Fruit fly (Drosophila melanogaster) whole organism, embryonic: ENCODE measurements around the gene AcCoAS.

Source experiments
- B-H1 ChIP-seq: fragments of 200-800 bp; sonication (Bioruptor generic); IDR thresholded peaks from 3 replicates; pipeline ENCODE4 v1.3.6; 2022; ENCODE audit warnings: missing biosample characterization, missing genetic modification characterization
- Bdp1 ChIP-seq: fragments of 200-800 bp; sonication (Bioruptor generic); optimal IDR thresholded peaks from 3 replicates; lab custom pipeline; 2016; ENCODE audit warnings: missing biosample characterization, missing genetic modification characterization
- CG11085 ChIP-seq: fragments of 200-800 bp; sonication (Bioruptor generic); IDR thresholded peaks from 2 replicates; pipeline ENCODE4 v1.3.6; 2022; ENCODE audit warnings: missing biosample characterization, missing genetic modification characterization
- CG13624 ChIP-seq: fragments of 200-800 bp; sonication (Bioruptor generic); optimal IDR thresholded peaks from 2 replicates; lab custom pipeline; 2016; ENCODE audit warnings: missing biosample characterization, missing genetic modification characterization
- CG17802 ChIP-seq: fragments of 200-800 bp; sonication (Bioruptor generic); optimal IDR thresholded peaks from 2 replicates; lab custom pipeline; 2018; ENCODE audit warnings: missing biosample characterization, mild to moderate bottlenecking, missing genetic modification characterization, moderate library complexity
- CG17829 ChIP-seq: fragments of 200-800 bp; optimal IDR thresholded peaks from 2 replicates; lab custom pipeline; 2019; ENCODE audit warnings: missing biosample characterization, mild to moderate bottlenecking, missing genetic modification characterization, moderate library complexity
- CG2116 ChIP-seq: fragments of 200-800 bp; sonication (Bioruptor generic); optimal IDR thresholded peaks from 3 replicates; lab custom pipeline; 2018; ENCODE audit warnings: missing biosample characterization, mild to moderate bottlenecking, missing genetic modification characterization
- CG4617 ChIP-seq: fragments of 200-800 bp; sonication (Bioruptor generic); optimal IDR thresholded peaks from 3 replicates; lab custom pipeline; 2016; ENCODE audit warnings: missing biosample characterization, missing genetic modification characterization, borderline replicate concordance
- CG6689 ChIP-seq: fragments of 200-800 bp; sonication (Bioruptor generic); IDR thresholded peaks from 2 replicates; pipeline ENCODE4 v1.3.6; 2022; ENCODE audit warnings: missing biosample characterization, missing genetic modification characterization
- CG7556 ChIP-seq: fragments of 200-800 bp; sonication (Bioruptor generic); optimal IDR thresholded peaks from 2 replicates; lab custom pipeline; 2017; ENCODE audit warnings: missing biosample characterization, mild to moderate bottlenecking, missing genetic modification characterization
- CG7745 ChIP-seq: fragments of 200-800 bp; sonication (Bioruptor generic); optimal IDR thresholded peaks from 2 replicates; lab custom pipeline; 2018; ENCODE audit warnings: missing biosample characterization, mild to moderate bottlenecking, missing genetic modification characterization, moderate library complexity
- CG8924 ChIP-seq: fragments of 200-800 bp; optimal IDR thresholded peaks from 3 replicates; lab custom pipeline; 2019; ENCODE audit warnings: missing biosample characterization, mild to moderate bottlenecking, missing genetic modification characterization, moderate library complexity
- CG9817 ChIP-seq: fragments of 200-800 bp; sonication (Bioruptor generic); optimal IDR thresholded peaks from 2 replicates; lab custom pipeline; 2018; ENCODE audit warnings: missing biosample characterization, mild to moderate bottlenecking, missing genetic modification characterization, moderate library complexity
- CHES-1-like ChIP-seq: fragments of 200-800 bp; sonication (Bioruptor generic); optimal IDR thresholded peaks from 2 replicates; lab custom pipeline; 2016; ENCODE audit warnings: missing biosample characterization, missing genetic modification characterization
- CoRest ChIP-seq: fragments of 200-800 bp; sonication (Bioruptor generic); optimal IDR thresholded peaks from 3 replicates; lab custom pipeline; 2018; ENCODE audit warnings: missing biosample characterization, mild to moderate bottlenecking, missing genetic modification characterization, moderate library complexity
- Dp ChIP-seq: fragments of 200-800 bp; sonication (Bioruptor generic); optimal IDR thresholded peaks from 2 replicates; lab custom pipeline; 2018; ENCODE audit warnings: missing biosample characterization, mild to moderate bottlenecking, missing genetic modification characterization, moderate library complexity
- Ets65A ChIP-seq: fragments of 200-800 bp; sonication (Bioruptor generic); peaks from one replicate; lab custom pipeline; 2016; ENCODE audit warnings: missing biosample characterization, missing genetic modification characterization
- H15 ChIP-seq: fragments of 200-800 bp; sonication (Bioruptor generic); IDR thresholded peaks from 3 replicates; pipeline ENCODE4 v1.3.6; 2022; ENCODE audit warnings: missing biosample characterization, missing genetic modification characterization
- HLHmδ ChIP-seq: fragments of 200-800 bp; sonication (Bioruptor generic); optimal IDR thresholded peaks from 2 replicates; lab custom pipeline; 2018; ENCODE audit warnings: missing biosample characterization, mild to moderate bottlenecking, missing genetic modification characterization, moderate library complexity
- Hr3 ChIP-seq: fragments of 200-800 bp; sonication (Bioruptor generic); optimal IDR thresholded peaks from 3 replicates; lab custom pipeline; 2016; ENCODE audit warnings: missing biosample characterization, missing genetic modification characterization
- Hr78 ChIP-seq, 2 experiments: fragments of 200-800 bp in 1 of 2; fragments of >200 bp in 1 of 2; sonication (Bioruptor generic) in 1 of 2; optimal IDR thresholded peaks; 2 replicates each; lab custom pipeline; 2017 to 2019; ENCODE audit warnings: missing biosample characterization in 2 of 2, missing genetic modification characterization in 2 of 2, mild to moderate bottlenecking in 1 of 2, moderate library complexity in 1 of 2
- Mad ChIP-seq: fragments of 200-800 bp; sonication (Bioruptor generic); optimal IDR thresholded peaks from 2 replicates; lab custom pipeline; 2016; ENCODE audit warnings: missing biosample characterization, missing genetic modification characterization
- Med ChIP-seq: fragments of 200-800 bp; sonication (Bioruptor generic); peaks from one replicate; lab custom pipeline; 2016; ENCODE audit warnings: missing biosample characterization, missing genetic modification characterization, mild to moderate bottlenecking, inconsistent platforms, moderate library complexity
- Nf-YC ChIP-seq: fragments of 200-800 bp; optimal IDR thresholded peaks from 3 replicates; lab custom pipeline; 2019; ENCODE audit warnings: missing biosample characterization, mild to moderate bottlenecking, missing genetic modification characterization, moderate library complexity
- Rx ChIP-seq: fragments of 200-800 bp; sonication (Bioruptor generic); IDR thresholded peaks from 2 replicates; pipeline ENCODE4 v1.3.6; 2022; ENCODE audit warnings: missing biosample characterization, missing genetic modification characterization
- Sin3A ChIP-seq: fragments of >200 bp; optimal IDR thresholded peaks from 2 replicates; lab custom pipeline; 2018
- Trl ChIP-seq, 3 experiments: fragments of >200 bp in 2 of 3; fragments of 200-800 bp in 1 of 3; sonication (Bioruptor generic) in 1 of 3; optimal IDR thresholded peaks; 2 replicates in 1 of 3; 3 replicates in 2 of 3; lab custom pipeline; 2016 to 2017; ENCODE audit warnings: missing biosample characterization in 1 of 3, missing genetic modification characterization in 1 of 3
- abd-A ChIP-seq: fragments of 200-800 bp; sonication (Bioruptor generic); optimal IDR thresholded peaks from 3 replicates; lab custom pipeline; 2019; ENCODE audit warnings: missing biosample characterization, mild to moderate bottlenecking, missing genetic modification characterization, moderate library complexity
- amos ChIP-seq: fragments of 200-800 bp; sonication (Bioruptor generic); IDR thresholded peaks from 2 replicates; pipeline ENCODE4 v1.3.6; 2022; ENCODE audit warnings: missing biosample characterization, missing genetic modification characterization; ENCODE audit not compliant: partially characterized antibody
- chif ChIP-seq, 2 experiments: fragments of 200-800 bp; sonication (Bioruptor generic); optimal IDR thresholded peaks; 3 replicates each; lab custom pipeline; 2016; ENCODE audit warnings: missing biosample characterization in 2 of 2, missing genetic modification characterization in 2 of 2
- corto ChIP-seq: fragments of 200-800 bp; sonication (Bioruptor generic); optimal IDR thresholded peaks from 2 replicates; lab custom pipeline; 2016; ENCODE audit warnings: missing biosample characterization, mild to moderate bottlenecking, missing genetic modification characterization, moderate library complexity
- croc ChIP-seq: fragments of 200-800 bp; sonication (Bioruptor generic); conservative IDR thresholded peaks from 3 replicates; pipeline ENCODE4 v1.3.6; 2022; ENCODE audit warnings: missing biosample characterization, missing genetic modification characterization
- dpn ChIP-seq, 2 experiments: fragments of 200-800 bp; sonication (Bioruptor generic); optimal IDR thresholded peaks; 3 replicates each; lab custom pipeline; 2016; ENCODE audit warnings: missing biosample characterization in 2 of 2, missing genetic modification characterization in 2 of 2
- ftz-f1 ChIP-seq: fragments of 200-800 bp; sonication (Bioruptor generic); optimal IDR thresholded peaks from 2 replicates; lab custom pipeline; 2016; ENCODE audit warnings: missing biosample characterization, missing genetic modification characterization
- hbn ChIP-seq: fragments of 200-800 bp; sonication (Bioruptor generic); IDR thresholded peaks from 2 replicates; pipeline ENCODE4 v1.3.6; 2022; ENCODE audit warnings: missing biosample characterization, missing genetic modification characterization; ENCODE audit not compliant: partially characterized antibody
- inv ChIP-seq: fragments of 200-800 bp; sonication (Bioruptor generic); IDR thresholded peaks from 2 replicates; pipeline ENCODE4 v1.3.6; 2022; ENCODE audit warnings: missing biosample characterization, missing genetic modification characterization; ENCODE audit not compliant: partially characterized antibody
- mld ChIP-seq: fragments of 200-800 bp; sonication (Bioruptor generic); IDR thresholded peaks from 3 replicates; pipeline ENCODE4 v1.3.6; 2022; ENCODE audit warnings: missing biosample characterization, missing genetic modification characterization; ENCODE audit not compliant: partially characterized antibody
- nerfin-2 ChIP-seq: fragments of 200-800 bp; sonication (Bioruptor generic); IDR thresholded peaks from 2 replicates; pipeline ENCODE4 v1.3.6; 2022; ENCODE audit warnings: missing biosample characterization, missing genetic modification characterization; ENCODE audit not compliant: partially characterized antibody
- onecut ChIP-seq: fragments of 200-800 bp; sonication (Bioruptor generic); IDR thresholded peaks from 2 replicates; pipeline ENCODE4 v1.3.6; 2022; ENCODE audit warnings: missing biosample characterization, missing genetic modification characterization
- p53 ChIP-seq: fragments of 200-800 bp; sonication (Bioruptor generic); optimal IDR thresholded peaks from 2 replicates; lab custom pipeline; 2016; ENCODE audit warnings: missing biosample characterization, missing genetic modification characterization
- pb ChIP-seq: fragments of 200-800 bp; sonication (Bioruptor generic); optimal IDR thresholded peaks from 3 replicates; lab custom pipeline; 2016; ENCODE audit warnings: missing biosample characterization, missing genetic modification characterization
- pho ChIP-seq: fragments of 200-800 bp; sonication (Bioruptor generic); optimal IDR thresholded peaks from 2 replicates; lab custom pipeline; 2016; ENCODE audit warnings: missing biosample characterization, missing genetic modification characterization
- pros ChIP-seq: fragments of 200-800 bp; sonication (Bioruptor generic); optimal IDR thresholded peaks from 3 replicates; lab custom pipeline; 2019; ENCODE audit warnings: missing biosample characterization, mild to moderate bottlenecking, missing genetic modification characterization, moderate library complexity
- so ChIP-seq: fragments of 200-800 bp; sonication (Bioruptor generic); IDR thresholded peaks from 3 replicates; pipeline ENCODE4 v1.3.6; 2022; ENCODE audit warnings: missing biosample characterization, missing genetic modification characterization
- trem ChIP-seq: fragments of 200-800 bp; optimal IDR thresholded peaks from 3 replicates; lab custom pipeline; 2019; ENCODE audit warnings: missing biosample characterization, mild to moderate bottlenecking, missing genetic modification characterization, moderate library complexity
- wek ChIP-seq: fragments of 200-800 bp; sonication (Bioruptor generic); optimal IDR thresholded peaks from 3 replicates; lab custom pipeline; 2018; ENCODE audit warnings: missing biosample characterization, mild to moderate bottlenecking, missing genetic modification characterization, moderate library complexity
- z ChIP-seq: fragments of 200-800 bp; sonication (Bioruptor generic); IDR thresholded peaks from 3 replicates; pipeline ENCODE4 v1.3.6; 2022; ENCODE audit warnings: missing biosample characterization, missing genetic modification characterization
- zfh2 ChIP-seq: fragments of 200-800 bp; sonication (Bioruptor generic); optimal IDR thresholded peaks from 2 replicates; lab custom pipeline; 2016; ENCODE audit warnings: missing biosample characterization, missing genetic modification characterization

AcCoAS gene

dm6 chr3L:21317416-21318259, 37.6 kb upstream of the AcCoAS start, which contains the start of gene Pc (continued):
- TF ChIP-seq wek: no peak
- peak; percentile 60 for TF ChIP-seq pros (GFP tag; lab: Kevin White, UChicago)
- TF ChIP-seq CG13624 (GFP tag; lab: Kevin White, UChicago): peak; percentile 63
- no peak for TF ChIP-seq HLHmδ (GFP tag; lab: Kevin White, UChicago)
- TF ChIP-seq H15: no peak
- TF ChIP-seq CG7556: no peak
- no peak for TF ChIP-seq Hr3 (GFP tag; lab: Kevin White, UChicago)
- peak; percentile 15 for TF ChIP-seq abd-A (tag; lab: Kevin White, UChicago)
- no peak for TF ChIP-seq Bdp1 (GFP tag; lab: Kevin White, UChicago)
- peak; percentile 66 for TF ChIP-seq Dp
- TF ChIP-seq p53 (GFP tag; lab: Kevin White, UChicago): peak; percentile 59
- TF ChIP-seq dpn (GFP tag; optimal IDR thresholded peaks at IDR 0.05; lab: Kevin White, UChicago): peak; percentile 11 to 16
- no peak for TF ChIP-seq CG7745
- TF ChIP-seq chif (GFP tag; optimal IDR thresholded peaks at IDR 0.05; lab: Kevin White, UChicago): peak in 1 of 2 experiments; percentile 37
- TF ChIP-seq CG2116 (GFP tag; lab: Kevin White, UChicago): peak; percentile 90
- TF ChIP-seq Rx: no peak
- TF ChIP-seq pb (GFP tag; lab: Kevin White, UChicago): no peak
- TF ChIP-seq CHES-1-like (GFP tag; lab: Kevin White, UChicago): peak; percentile 66
- TF ChIP-seq Trl (optimal IDR thresholded peaks at IDR 0.05; lab: Kevin White, UChicago): no peak
- TF ChIP-seq Trl (GFP tag; optimal IDR thresholded peaks at IDR 0.05; lab: Kevin White, UChicago): peak; percentile 13
- TF ChIP-seq CG8924 (tag; lab: Kevin White, UChicago): peak; percentile 18
- peak; percentile 25 for TF ChIP-seq ftz-f1
- TF ChIP-seq mld (GFP tag; lab: Robert Waterston, UW): peak; percentile 65; the same call in 1 of the 3 replicates
- peak; percentile 48 for TF ChIP-seq CG17829 (tag; lab: Kevin White, UChicago)
- peak; percentile 65 for TF ChIP-seq Sin3A (lab: Kevin White, UChicago)
- TF ChIP-seq Hr78 (GFP tag; optimal IDR thresholded peaks at IDR 0.05; lab: Kevin White, UChicago): no peak
- peak; percentile 23 for TF ChIP-seq CG9817
- TF ChIP-seq Ets65A (GFP tag; lab: Kevin White, UChicago): peak; percentile 4
- TF ChIP-seq B-H1 (GFP tag; lab: Robert Waterston, UW): no peak
- peak; percentile 73 for TF ChIP-seq trem (tag; lab: Kevin White, UChicago)
- peak; percentile 92 for TF ChIP-seq amos (GFP tag; lab: Robert Waterston, UW)
- TF ChIP-seq Med (GFP tag; lab: Kevin White, UChicago): peak; percentile 88
- TF ChIP-seq z: no peak
- TF ChIP-seq CG6689 (GFP tag; lab: Robert Waterston, UW): no peak
- peak; percentile 83 for TF ChIP-seq inv (GFP tag; lab: Robert Waterston, UW)
- TF ChIP-seq CoRest (tag; lab: Kevin White, UChicago): peak; percentile 53
- TF ChIP-seq CG4617 (GFP tag; lab: Kevin White, UChicago): peak; percentile 89
- TF ChIP-seq zfh2 (GFP tag; lab: Kevin White, UChicago): peak; percentile 0
- TF ChIP-seq so: no peak
- peak; percentile 39 for TF ChIP-seq pho (GFP tag; lab: Kevin White, UChicago)
- peak; percentile 8 for TF ChIP-seq CG17802
- TF ChIP-seq nerfin-2 (GFP tag; lab: Robert Waterston, UW): peak; percentile 84
- 0 out of 2 replicates have a peak, but pooled peaks have one; percentile 18 for TF ChIP-seq CG11085 (GFP tag; lab: Robert Waterston, UW)
- TF ChIP-seq corto (GFP tag; lab: Kevin White, UChicago): no peak
- no peak for TF ChIP-seq Mad (GFP tag; lab: Kevin White, UChicago)
- no peak for TF ChIP-seq croc (GFP tag; lab: Robert Waterston, UW)
- TF ChIP-seq onecut (GFP tag; lab: Robert Waterston, UW): peak; percentile 18; the same call in 1 of the 2 replicates
- peak; percentile 65 for TF ChIP-seq hbn (GFP tag; lab: Robert Waterston, UW)
- TF ChIP-seq Nf-YC (tag; lab: Kevin White, UChicago): peak; percentile 44
